Fruit fly (Drosophila melanogaster) whole organism, adult: ENCODE data around the gene mthl14.

Source experiments
- CG14711 ChIP-seq: fragments of 200-800 bp; sonication (Bioruptor generic); optimal IDR thresholded peaks from 2 replicates; lab custom pipeline; 2018; ENCODE audit warnings: missing biosample characterization, mild to moderate bottlenecking, missing genetic modification characterization, moderate library complexity
- Mnt ChIP-seq: fragments of 200-800 bp; sonication (Bioruptor generic); optimal IDR thresholded peaks from 2 replicates; lab custom pipeline; 2016; ENCODE audit warnings: missing biosample characterization, mild to moderate bottlenecking, missing genetic modification characterization
- bab1 ChIP-seq: fragments of 200-800 bp; sonication (Bioruptor generic); optimal IDR thresholded peaks from 3 replicates; lab custom pipeline; 2019; ENCODE audit warnings: missing biosample characterization, mild to moderate bottlenecking, missing genetic modification characterization, moderate library complexity
- cic ChIP-seq: fragments of 200-800 bp; sonication (Bioruptor generic); optimal IDR thresholded peaks from 2 replicates; lab custom pipeline; 2017; ENCODE audit warnings: missing biosample characterization, mild to moderate bottlenecking, missing genetic modification characterization, moderate library complexity
- kay ChIP-seq: fragments of 200-800 bp; sonication (Bioruptor generic); peaks from one replicate; lab custom pipeline; 2016; ENCODE audit warnings: missing biosample characterization, missing genetic modification characterization, borderline replicate concordance
- tj ChIP-seq: fragments of 200-800 bp; sonication (Bioruptor generic); optimal IDR thresholded peaks from 3 replicates; lab custom pipeline; 2017; ENCODE audit warnings: missing biosample characterization, mild to moderate bottlenecking, missing genetic modification characterization, moderate library complexity

DNA sequence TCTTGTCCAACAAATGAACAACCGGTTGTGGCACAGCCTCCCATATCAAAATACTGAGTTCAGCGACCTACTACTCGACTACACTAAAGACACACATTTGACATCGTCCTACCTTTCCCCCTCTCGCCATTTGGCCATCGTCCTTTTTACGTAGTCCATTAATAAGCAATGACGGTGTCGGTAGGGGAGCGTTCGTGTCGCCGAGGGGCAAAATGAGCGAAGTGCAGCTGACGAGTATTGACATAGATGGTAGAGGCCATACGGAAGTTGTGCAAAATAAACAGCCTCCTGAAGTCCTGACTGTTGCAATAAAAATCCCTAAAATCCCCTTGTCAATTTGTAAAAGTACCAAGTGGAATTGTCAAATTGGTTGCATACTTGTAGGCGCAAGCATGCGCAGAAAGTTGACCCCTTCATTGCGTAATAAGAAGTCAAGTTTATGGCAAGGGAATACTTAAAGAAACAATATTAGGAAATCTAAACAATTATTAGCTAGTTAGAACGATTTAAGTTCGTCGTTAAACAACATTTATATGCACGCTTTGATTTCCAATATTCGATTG, 44.4 kb downstream of the mthl14 start:
- TF ChIP-seq kay (GFP tag; lab: Kevin White, UChicago) (no peak), tj (GFP tag; lab: Kevin White, UChicago) (no peak), CG14711 (tag; lab: Kevin White, UChicago) (no peak), Mnt (no peak), cic (GFP tag; lab: Kevin White, UChicago) (no peak), bab1 (GFP tag; lab: Kevin White, UChicago) (no peak)
